Worm (Caenorhabditis elegans) whole organism, late embryonic: Measurements from ENCODE around the gene bli-2.
A peak's percentile ranks its signal among the peaks of the same experiment; 100 is the strongest.

Experiments used
- C08G9.2 ChIP-seq: sonication (generic microtip); optimal IDR thresholded peaks from 2 replicates; lab custom pipeline; 2016; ENCODE audit warnings: mild to moderate bottlenecking, missing genetic modification characterization, moderate library complexity, missing compliant biosample characterization
- F13H6.1 ChIP-seq: sonication (generic microtip); optimal IDR thresholded peaks from 2 replicates; lab custom pipeline; 2016; ENCODE audit warnings: missing genetic modification characterization, missing compliant biosample characterization
- K09A11.1 ChIP-seq: sonication (generic microtip); optimal IDR thresholded peaks from 2 replicates; lab custom pipeline; 2017; ENCODE audit warnings: antibody characterized with exemption, mild to moderate bottlenecking, missing genetic modification characterization, missing compliant biosample characterization; ENCODE audit not compliant: insufficient read depth
- ceh-14 ChIP-seq: sonication (generic microtip); optimal IDR thresholded peaks from 2 replicates; lab custom pipeline; 2016; ENCODE audit warnings: missing genotype, missing genetic modification characterization, missing compliant biosample characterization
- ceh-22 ChIP-seq: sonication (generic microtip); optimal IDR thresholded peaks from 2 replicates; lab custom pipeline; 2017; ENCODE audit warnings: missing biosample characterization, missing genetic modification characterization
- ceh-30 ChIP-seq: fragments of 150-350 bp; optimal IDR thresholded peaks from 2 replicates; lab custom pipeline; 2014; ENCODE audit warnings: missing biosample characterization, missing genetic modification characterization
- ceh-31 ChIP-seq: sonication (generic microtip); optimal IDR thresholded peaks from 2 replicates; lab custom pipeline; 2016; ENCODE audit warnings: missing genetic modification characterization, missing compliant biosample characterization
- ceh-45 ChIP-seq: fragments of 200-800 bp; sonication (Bioruptor generic); IDR thresholded peaks from 2 replicates; pipeline ENCODE4 v1.3.6; 2022; ENCODE audit warnings: missing genetic modification reagents, missing genetic modification characterization, missing compliant biosample characterization
- ceh-48 ChIP-seq: sonication (generic microtip); optimal IDR thresholded peaks from 2 replicates; lab custom pipeline; 2016; ENCODE audit warnings: missing genetic modification characterization, inconsistent platforms, missing compliant biosample characterization
- ceh-6 ChIP-seq: fragments of 200-800 bp; sonication (Bioruptor generic); optimal IDR thresholded peaks from 2 replicates; lab custom pipeline; 2018; ENCODE audit warnings: mild to moderate bottlenecking, missing genetic modification characterization, missing compliant biosample characterization
- ceh-9 ChIP-seq: sonication (generic microtip); optimal IDR thresholded peaks from 2 replicates; lab custom pipeline; 2016; ENCODE audit warnings: mild to moderate bottlenecking, missing genetic modification characterization, inconsistent platforms, missing compliant biosample characterization
- che-1 ChIP-seq: sonication (generic microtip); optimal IDR thresholded peaks from 2 replicates; lab custom pipeline; 2016; ENCODE audit warnings: mild to moderate bottlenecking, missing genetic modification characterization, missing compliant biosample characterization
- dve-1 ChIP-seq: sonication (generic microtip); optimal IDR thresholded peaks from 2 replicates; lab custom pipeline; 2017; ENCODE audit warnings: antibody characterized with exemption, mild to moderate bottlenecking, missing genetic modification characterization, missing compliant biosample characterization
- elt-2 ChIP-seq: sonication (generic microtip); optimal IDR thresholded peaks from 2 replicates; lab custom pipeline; 2016; ENCODE audit warnings: missing genetic modification reagents, missing genetic modification characterization, missing compliant biosample characterization
- elt-4 ChIP-seq: sonication (generic microtip); optimal IDR thresholded peaks from 2 replicates; lab custom pipeline; 2016; ENCODE audit warnings: missing genetic modification characterization, missing compliant biosample characterization
- gmeb-2 ChIP-seq: sonication (generic microtip); optimal IDR thresholded peaks from 2 replicates; lab custom pipeline; 2016; ENCODE audit warnings: missing genetic modification characterization, inconsistent platforms, missing compliant biosample characterization
- lin-11 ChIP-seq: fragments of 200-800 bp; sonication (Bioruptor generic); optimal IDR thresholded peaks from 2 replicates; lab custom pipeline; 2018; ENCODE audit warnings: mild to moderate bottlenecking, missing genetic modification characterization, missing compliant biosample characterization
- madf-2 ChIP-seq: sonication (generic microtip); optimal IDR thresholded peaks from 2 replicates; lab custom pipeline; 2017; ENCODE audit warnings: missing genetic modification characterization, missing compliant biosample characterization
- mec-3 ChIP-seq: sonication (generic microtip); optimal IDR thresholded peaks from 2 replicates; lab custom pipeline; 2016; ENCODE audit warnings: borderline replicate concordance, missing genetic modification characterization, missing compliant biosample characterization
- nfya-1 ChIP-seq: sonication (generic microtip); optimal IDR thresholded peaks from 2 replicates; lab custom pipeline; 2017; ENCODE audit warnings: missing genetic modification characterization, mild to moderate bottlenecking, missing compliant biosample characterization, antibody characterized with exemption, moderate library complexity
- npax-4 ChIP-seq: sonication (generic microtip); optimal IDR thresholded peaks from 2 replicates; lab custom pipeline; 2016; ENCODE audit warnings: missing genetic modification characterization, missing compliant biosample characterization
- pag-3 ChIP-seq: sonication (generic microtip); optimal IDR thresholded peaks from 2 replicates; lab custom pipeline; 2016; ENCODE audit warnings: missing compliant biosample characterization, missing genetic modification characterization, borderline replicate concordance
- pat-9 ChIP-seq: fragments of 200-800 bp; sonication (Bioruptor generic); optimal IDR thresholded peaks from 2 replicates; lab custom pipeline; 2018; ENCODE audit warnings: mild to moderate bottlenecking, missing genetic modification characterization, moderate library complexity, missing compliant biosample characterization
- pha-2 ChIP-seq: sonication (generic microtip); optimal IDR thresholded peaks from 2 replicates; lab custom pipeline; 2017; ENCODE audit warnings: mild to moderate bottlenecking, missing genetic modification characterization, missing compliant biosample characterization
- pha-4 ChIP-seq: fragments of 150-350 bp; optimal IDR thresholded peaks from 2 replicates; lab custom pipeline; 2018; ENCODE audit warnings: missing biosample characterization, missing genetic modification reagents, missing genetic modification characterization
- pqm-1 ChIP-seq: sonication (generic microtip); optimal IDR thresholded peaks from 2 replicates; lab custom pipeline; 2016; ENCODE audit warnings: missing genetic modification characterization, missing compliant biosample characterization
- ref-2 ChIP-seq: sonication (generic microtip); optimal IDR thresholded peaks from 2 replicates; lab custom pipeline; 2016; ENCODE audit warnings: missing genetic modification characterization, missing compliant biosample characterization
- sdc-2 ChIP-seq: sonication (generic microtip); optimal IDR thresholded peaks from 2 replicates; lab custom pipeline; 2016; ENCODE audit warnings: missing genotype, missing genetic modification characterization, missing compliant biosample characterization
- sox-4 ChIP-seq: sonication (generic microtip); optimal IDR thresholded peaks from 2 replicates; lab custom pipeline; 2017; ENCODE audit warnings: mild to moderate bottlenecking, missing genetic modification characterization, inconsistent platforms, missing compliant biosample characterization
- tbx-2 ChIP-seq: sonication (generic microtip); optimal IDR thresholded peaks from 2 replicates; lab custom pipeline; 2016; ENCODE audit warnings: missing genetic modification characterization, missing compliant biosample characterization
- ttx-3 ChIP-seq: sonication (generic microtip); optimal IDR thresholded peaks from 2 replicates; lab custom pipeline; 2016; ENCODE audit warnings: missing genetic modification reagents, missing genetic modification characterization, missing compliant biosample characterization
- unc-3 ChIP-seq, 2 experiments: fragments of 200-800 bp in 1 of 2; sonication (Bioruptor generic) in 1 of 2; sonication (generic microtip) in 1 of 2; conservative IDR thresholded peaks in 1 of 2; optimal IDR thresholded peaks in 1 of 2; 2 replicates each; pipeline versions ENCODE4 v1.3.6 to Lab custom; 2016 to 2022; ENCODE audit warnings: missing compliant biosample characterization in 2 of 2, missing genetic modification characterization in 2 of 2, missing genetic modification reagents in 1 of 2
- unc-42 ChIP-seq: sonication (generic microtip); optimal IDR thresholded peaks from 2 replicates; lab custom pipeline; 2016; ENCODE audit warnings: missing genotype, missing genetic modification characterization, missing compliant biosample characterization
- unc-86 ChIP-seq: sonication (generic microtip); optimal IDR thresholded peaks from 2 replicates; lab custom pipeline; 2016; ENCODE audit warnings: missing genetic modification characterization, missing compliant biosample characterization

bli-2 gene

DNA sequence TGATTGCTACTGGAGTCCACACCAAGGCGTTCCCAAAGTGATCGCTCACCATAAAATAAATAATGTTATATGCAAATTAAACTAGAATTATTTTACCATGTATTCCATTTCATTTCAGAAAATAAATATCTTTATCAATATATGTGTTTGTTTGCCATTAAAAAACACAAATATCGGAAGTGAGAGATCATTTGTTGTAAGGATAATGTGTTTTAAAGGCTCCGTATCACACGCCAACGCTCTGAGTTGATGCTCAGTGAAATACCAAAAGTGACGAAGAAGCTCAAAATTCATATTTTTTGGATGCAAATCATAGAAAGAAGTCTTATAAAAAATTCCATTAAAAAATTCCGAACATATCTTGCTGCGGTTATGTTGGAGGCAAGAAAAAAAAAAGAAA lies 44.0 kb upstream of the bli-2 start:
- TF ChIP-seq sdc-2 (tag; lab: Kevin White, UChicago), result no peak
- no peak for TF ChIP-seq ceh-14
- no peak for TF ChIP-seq unc-3 (GFP tag; conservative IDR thresholded peaks at IDR 0.05; lab: Robert Waterston, UW)
- TF ChIP-seq unc-3 (tag; optimal IDR thresholded peaks at IDR 0.05; lab: Kevin White, UChicago), result no peak
- TF ChIP-seq ceh-9 (tag; lab: Kevin White, UChicago), result no peak
- TF ChIP-seq sox-4 (tag; lab: Kevin White, UChicago), result no peak
- no peak for TF ChIP-seq unc-86 (tag; lab: Kevin White, UChicago)
- TF ChIP-seq gmeb-2, result no peak
- no peak for TF ChIP-seq elt-4 (tag; lab: Kevin White, UChicago)
- no peak for TF ChIP-seq ceh-45
- no peak for TF ChIP-seq pat-9 (tag; lab: Kevin White, UChicago)
- no peak for TF ChIP-seq ceh-30 (tag; lab: Kevin White, UChicago)

DNA sequence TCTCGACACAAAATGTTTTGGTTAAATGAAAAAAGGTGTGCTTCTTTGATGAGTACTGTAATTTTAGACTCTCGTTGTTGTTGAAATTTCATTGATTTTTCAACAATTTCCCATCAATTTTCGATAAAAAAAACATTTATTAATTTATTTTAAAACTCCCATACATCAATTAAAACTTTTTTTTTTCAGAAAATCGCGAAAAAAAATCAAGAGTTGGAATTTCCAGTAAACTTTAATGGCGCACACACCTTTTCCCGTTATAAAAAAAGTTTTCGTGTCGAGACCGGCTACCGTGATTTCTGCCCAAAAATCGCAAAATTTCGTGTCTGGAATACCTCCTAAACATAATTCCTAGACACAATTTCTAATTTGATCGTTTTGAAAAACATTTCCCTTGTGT lies 42.6 kb upstream of the bli-2 start, which contains the start of gene C25H3.14:
TSS of gene C25H3.14 (plus strand) at position 301 of the 400 bp plus-strand sequence.
- TF ChIP-seq ref-2 (tag; lab: Kevin White, UChicago), result no peak
- no peak for TF ChIP-seq ceh-6 (GFP tag; lab: Kevin White, UChicago)
- TF ChIP-seq lin-11, result no peak
- TF ChIP-seq ceh-45, result no peak
- TF ChIP-seq che-1 (tag; lab: Kevin White, UChicago), result no peak
- no peak for TF ChIP-seq nfya-1 (tag; lab: Kevin White, UChicago)
- no peak for TF ChIP-seq madf-2
- TF ChIP-seq ttx-3 (tag; lab: Kevin White, UChicago), result no peak
- no peak for TF ChIP-seq pha-4 (tag; lab: Kevin White, UChicago)
- TF ChIP-seq mec-3, result no peak
- no peak for TF ChIP-seq pha-2
- TF ChIP-seq C08G9.2 (tag; lab: Kevin White, UChicago), result no peak

DNA sequence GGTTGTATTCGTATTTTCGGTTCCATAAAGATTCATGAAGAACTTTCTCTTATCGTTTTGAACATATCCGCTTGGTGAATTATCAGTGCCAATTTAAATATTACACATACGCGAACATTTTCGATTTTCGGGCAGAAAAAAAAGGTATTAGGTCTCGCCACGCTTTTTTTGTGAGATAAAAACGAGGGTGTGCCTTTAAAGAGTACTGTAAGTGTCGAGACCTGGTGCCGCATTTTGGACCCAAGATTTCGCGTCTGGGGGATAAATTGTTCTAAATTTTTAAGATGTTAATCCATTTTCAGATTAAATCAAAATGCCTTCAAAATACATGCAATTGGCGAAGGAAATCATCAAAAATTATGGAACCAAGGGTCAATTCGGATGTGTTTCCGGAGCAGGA lies 41.7 kb upstream of the bli-2 start, which contains the start of gene C25H3.3:
TSS of gene C25H3.3 (plus strand) at position 301 of the 400 bp plus-strand sequence.
- no peak for TF ChIP-seq pha-4 (tag; lab: Kevin White, UChicago)
- TF ChIP-seq unc-42, result no peak
- no peak for TF ChIP-seq mec-3
- TF ChIP-seq unc-86 (tag; lab: Kevin White, UChicago), result no peak
- TF ChIP-seq C08G9.2 (tag; lab: Kevin White, UChicago), result no peak
- TF ChIP-seq sdc-2 (tag; lab: Kevin White, UChicago), result no peak
- no peak for TF ChIP-seq pqm-1 (tag; lab: Kevin White, UChicago)
- no peak for TF ChIP-seq dve-1 (tag; lab: Kevin White, UChicago)
- no peak for TF ChIP-seq ceh-48 (tag; lab: Kevin White, UChicago)
- no peak for TF ChIP-seq nfya-1 (tag; lab: Kevin White, UChicago)
- TF ChIP-seq ceh-45, result no peak

DNA sequence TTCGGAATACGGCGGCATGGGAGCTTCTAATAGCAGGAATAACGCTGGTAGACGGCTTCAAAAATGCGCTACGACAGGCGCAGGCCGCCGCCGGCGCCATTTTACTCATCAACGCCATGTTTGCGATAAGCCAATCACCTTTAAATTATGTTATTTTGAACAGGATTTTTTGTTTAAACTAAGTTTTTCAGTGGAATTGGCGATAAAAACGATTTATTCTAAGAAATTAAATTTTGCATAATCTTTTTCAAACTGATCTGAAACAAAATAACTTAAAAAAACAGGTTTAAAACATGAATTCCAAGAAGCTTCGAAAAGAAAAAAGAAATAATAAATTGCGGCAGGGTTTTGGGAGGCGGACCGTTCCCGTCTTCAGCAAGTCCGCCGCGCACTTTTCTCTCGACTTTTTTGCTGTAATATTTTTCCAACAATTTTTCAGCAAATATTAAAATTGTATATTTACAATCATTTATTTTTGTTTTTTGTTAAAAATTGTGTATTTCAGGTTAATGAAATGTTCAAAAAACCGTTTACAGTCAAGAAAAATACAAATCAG lies 39.1 kb upstream of the bli-2 start, which contains the start of the genes ndub-5 and eif-2D:
TSS of gene ndub-5 (minus strand) at position 138 of the 556 bp plus-strand sequence.
TSS of gene eif-2D (plus strand) at position 506 of the 556 bp plus-strand sequence.
- TF ChIP-seq elt-2 (peak; percentile 83), ceh-48 (tag; lab: Kevin White, UChicago) (no peak), tbx-2 (peak; percentile 26), ceh-14 (peak; percentile 28), ceh-22 (tag; lab: Kevin White, UChicago) (no peak), ceh-6 (GFP tag; lab: Kevin White, UChicago) (no peak), npax-4 (tag; lab: Kevin White, UChicago) (no peak), nfya-1 (tag; lab: Kevin White, UChicago) (peak; percentile 13), unc-42 (no peak), ttx-3 (tag; lab: Kevin White, UChicago) (peak; percentile 8), F13H6.1 (no peak), pag-3 (no peak), ceh-31 (tag; lab: Kevin White, UChicago) (peak; percentile 33), K09A11.1 (tag; lab: Kevin White, UChicago) (no peak)
